Fruit fly (Drosophila melanogaster) whole organism, embryonic: ENCODE data around the gene CG4009.
A peak's percentile ranks its signal among the peaks of the same experiment; 100 is the strongest.

Source experiments
- BEAF-32 ChIP-seq: fragments of 200-800 bp; sonication (Bioruptor generic); optimal IDR thresholded peaks from 3 replicates; lab custom pipeline; 2017; ENCODE audit warnings: missing biosample characterization, missing genetic modification characterization, mild to moderate bottlenecking, moderate library complexity, missing genetic modification reagents
- CG11504 ChIP-seq: fragments of 200-800 bp; sonication (Bioruptor generic); optimal IDR thresholded peaks from 3 replicates; lab custom pipeline; 2019; ENCODE audit warnings: missing biosample characterization, mild to moderate bottlenecking, missing genetic modification characterization, moderate library complexity
- CG11560 ChIP-seq: fragments of 200-800 bp; sonication (Bioruptor generic); IDR thresholded peaks from 3 replicates; pipeline ENCODE4 v1.3.6; 2022; ENCODE audit warnings: missing biosample characterization, missing genetic modification characterization
- CG11723 ChIP-seq: fragments of 200-800 bp; sonication (Bioruptor generic); optimal IDR thresholded peaks from 2 replicates; lab custom pipeline; 2017; ENCODE audit warnings: missing biosample characterization, mild to moderate bottlenecking, missing genetic modification characterization
- CG13775 ChIP-seq: fragments of 200-800 bp; sonication (Bioruptor generic); optimal IDR thresholded peaks from 3 replicates; lab custom pipeline; 2017; ENCODE audit warnings: missing biosample characterization, mild to moderate bottlenecking, missing genetic modification characterization
- CG14014 ChIP-seq: fragments of 200-800 bp; sonication (Bioruptor generic); IDR thresholded peaks from 2 replicates; pipeline ENCODE4 v1.3.6; 2022; ENCODE audit warnings: missing biosample characterization, missing genetic modification characterization
- CG15514 ChIP-seq: fragments of 200-800 bp; sonication (Bioruptor generic); optimal IDR thresholded peaks from 3 replicates; lab custom pipeline; 2017; ENCODE audit warnings: missing biosample characterization, missing genetic modification characterization, mild to moderate bottlenecking, moderate library complexity, missing genetic modification reagents
- CG15601 ChIP-seq: fragments of 200-800 bp; sonication (Bioruptor generic); optimal IDR thresholded peaks from 3 replicates; lab custom pipeline; 2019; ENCODE audit warnings: missing biosample characterization, mild to moderate bottlenecking, missing genetic modification characterization, moderate library complexity
- CG17385 ChIP-seq: fragments of 200-800 bp; sonication (Bioruptor generic); optimal IDR thresholded peaks from 3 replicates; lab custom pipeline; 2018; ENCODE audit warnings: missing biosample characterization, mild to moderate bottlenecking, missing genetic modification characterization
- CG17829 ChIP-seq: fragments of 200-800 bp; optimal IDR thresholded peaks from 2 replicates; lab custom pipeline; 2019; ENCODE audit warnings: missing biosample characterization, mild to moderate bottlenecking, missing genetic modification characterization, moderate library complexity
- CG30431 ChIP-seq: fragments of 200-800 bp; sonication (Bioruptor generic); optimal IDR thresholded peaks from 2 replicates; lab custom pipeline; 2017; ENCODE audit warnings: missing biosample characterization, missing genetic modification characterization
- CG31388 ChIP-seq: fragments of 200-800 bp; sonication (Bioruptor generic); optimal IDR thresholded peaks from 2 replicates; lab custom pipeline; 2016; ENCODE audit warnings: missing biosample characterization, missing genetic modification characterization
- CG32767 ChIP-seq: fragments of 200-800 bp; sonication (Bioruptor generic); IDR thresholded peaks from 2 replicates; pipeline ENCODE4 v1.3.6; 2022; ENCODE audit warnings: missing biosample characterization, missing genetic modification characterization
- CG33213 ChIP-seq: fragments of 200-800 bp; sonication (Bioruptor generic); optimal IDR thresholded peaks from 3 replicates; lab custom pipeline; 2016; ENCODE audit warnings: missing biosample characterization, missing genetic modification characterization
- CG4424 ChIP-seq: fragments of 200-800 bp; sonication (Bioruptor generic); optimal IDR thresholded peaks from 3 replicates; lab custom pipeline; 2016; ENCODE audit warnings: missing biosample characterization, missing genetic modification characterization
- CG4707 ChIP-seq: fragments of 200-800 bp; sonication (Bioruptor generic); optimal IDR thresholded peaks from 2 replicates; lab custom pipeline; 2018; ENCODE audit warnings: missing biosample characterization, mild to moderate bottlenecking, missing genetic modification characterization, moderate library complexity
- CG8089 ChIP-seq: fragments of 200-800 bp; sonication (Bioruptor generic); optimal IDR thresholded peaks from 3 replicates; lab custom pipeline; 2016; ENCODE audit warnings: missing biosample characterization, missing genetic modification characterization
- CG9215 ChIP-seq: fragments of 200-800 bp; sonication (Bioruptor generic); IDR thresholded peaks from 2 replicates; pipeline ENCODE4 v1.3.6; 2022; ENCODE audit warnings: missing biosample characterization, missing genetic modification characterization
- CG9727 ChIP-seq: fragments of 200-800 bp; sonication (Bioruptor generic); optimal IDR thresholded peaks from 3 replicates; lab custom pipeline; 2017; ENCODE audit warnings: missing biosample characterization, mild to moderate bottlenecking, missing genetic modification characterization
- Chrac-16 ChIP-seq: fragments of 200-800 bp; sonication (Bioruptor generic); optimal IDR thresholded peaks from 3 replicates; lab custom pipeline; 2016; ENCODE audit warnings: missing biosample characterization, missing genetic modification characterization
- D19B ChIP-seq: fragments of 200-800 bp; sonication (Bioruptor generic); optimal IDR thresholded peaks from 2 replicates; lab custom pipeline; 2017; ENCODE audit warnings: missing biosample characterization, mild to moderate bottlenecking, missing genetic modification characterization
- Gsc ChIP-seq: fragments of 200-800 bp; sonication (Bioruptor generic); IDR thresholded peaks from 2 replicates; pipeline ENCODE4 v1.3.6; 2022; ENCODE audit warnings: missing biosample characterization, missing genetic modification characterization
- HHEX ChIP-seq: fragments of 200-800 bp; sonication (Bioruptor generic); optimal IDR thresholded peaks from 3 replicates; lab custom pipeline; 2017; ENCODE audit warnings: missing biosample characterization, mild to moderate bottlenecking, missing genetic modification characterization, missing genetic modification reagents
- Kr ChIP-seq: fragments of 200-800 bp; sonication (Bioruptor generic); optimal IDR thresholded peaks from 2 replicates; lab custom pipeline; 2017; ENCODE audit warnings: missing biosample characterization, mild to moderate bottlenecking, missing genetic modification characterization
- Meics ChIP-seq: fragments of 200-800 bp; sonication (Bioruptor generic); optimal IDR thresholded peaks from 2 replicates; lab custom pipeline; 2017; ENCODE audit warnings: missing biosample characterization, mild to moderate bottlenecking, missing genetic modification characterization
- Side ChIP-seq: fragments of 200-800 bp; sonication (Bioruptor generic); optimal IDR thresholded peaks from 2 replicates; lab custom pipeline; 2016; ENCODE audit warnings: missing biosample characterization, missing genetic modification characterization
- ara ChIP-seq: fragments of 200-800 bp; sonication (Bioruptor generic); IDR thresholded peaks from 2 replicates; pipeline ENCODE4 v1.3.6; 2022; ENCODE audit warnings: missing biosample characterization, missing genetic modification characterization
- bowl ChIP-seq: fragments of 200-800 bp; sonication (Bioruptor generic); IDR thresholded peaks from 2 replicates; pipeline ENCODE4 v1.3.6; 2022; ENCODE audit warnings: missing biosample characterization, missing genetic modification characterization
- bsh ChIP-seq, 2 experiments: fragments of 200-800 bp; sonication (Bioruptor generic); optimal IDR thresholded peaks; 2 replicates each; lab custom pipeline; 2017 to 2018; ENCODE audit warnings: mild to moderate bottlenecking in 2 of 2, missing biosample characterization in 2 of 2, missing genetic modification characterization in 2 of 2, moderate library complexity in 1 of 2
- btn ChIP-seq: fragments of 200-800 bp; sonication (Bioruptor generic); optimal IDR thresholded peaks from 2 replicates; lab custom pipeline; 2016; ENCODE audit warnings: missing biosample characterization, missing genetic modification characterization
- chinmo ChIP-seq: fragments of 200-800 bp; sonication (Bioruptor generic); IDR thresholded peaks from 4 replicates; pipeline ENCODE4 v1.3.6; 2022; ENCODE audit warnings: missing biosample characterization, missing genetic modification characterization; ENCODE audit not compliant: partially characterized antibody
- chm ChIP-seq: fragments of 200-800 bp; sonication (Bioruptor generic); IDR thresholded peaks from 2 replicates; pipeline ENCODE4 v1.3.6; 2022; ENCODE audit warnings: missing biosample characterization, missing genetic modification characterization
- danr ChIP-seq: fragments of 200-800 bp; sonication (Bioruptor generic); IDR thresholded peaks from 2 replicates; pipeline ENCODE4 v1.3.6; 2022; ENCODE audit warnings: missing biosample characterization, missing genetic modification characterization
- emc ChIP-seq: fragments of 200-800 bp; sonication (Bioruptor generic); optimal IDR thresholded peaks from 2 replicates; lab custom pipeline; 2016; ENCODE audit warnings: missing biosample characterization, missing genetic modification characterization
- fu2 ChIP-seq: fragments of 200-800 bp; sonication (Bioruptor generic); optimal IDR thresholded peaks from 2 replicates; lab custom pipeline; 2016; ENCODE audit warnings: missing biosample characterization, missing genetic modification characterization
- gem ChIP-seq: fragments of 200-800 bp; sonication (Bioruptor generic); optimal IDR thresholded peaks from 2 replicates; lab custom pipeline; 2019; ENCODE audit warnings: missing biosample characterization, mild to moderate bottlenecking, missing genetic modification characterization, moderate library complexity
- nom ChIP-seq: fragments of 200-800 bp; sonication (Bioruptor generic); optimal IDR thresholded peaks from 2 replicates; lab custom pipeline; 2017; ENCODE audit warnings: missing biosample characterization, missing genetic modification characterization, mild to moderate bottlenecking, moderate library complexity, missing genetic modification reagents
- pb ChIP-seq: fragments of 200-800 bp; sonication (Bioruptor generic); optimal IDR thresholded peaks from 3 replicates; lab custom pipeline; 2016; ENCODE audit warnings: missing biosample characterization, missing genetic modification characterization
- pros ChIP-seq: fragments of 200-800 bp; sonication (Bioruptor generic); optimal IDR thresholded peaks from 3 replicates; lab custom pipeline; 2019; ENCODE audit warnings: missing biosample characterization, mild to moderate bottlenecking, missing genetic modification characterization, moderate library complexity
- salm ChIP-seq: fragments of 200-800 bp; sonication (Bioruptor generic); optimal IDR thresholded peaks from 2 replicates; lab custom pipeline; 2018; ENCODE audit warnings: missing biosample characterization, mild to moderate bottlenecking, missing genetic modification characterization
- sc ChIP-seq, 3 experiments: fragments of >200 bp in 2 of 3; fragments of 200-800 bp in 1 of 3; sonication (Bioruptor generic) in 1 of 3; optimal IDR thresholded peaks; 2 replicates in 2 of 3; 3 replicates in 1 of 3; lab custom pipeline; 2017; ENCODE audit warnings: mild to moderate bottlenecking in 1 of 3, missing biosample characterization in 1 of 3, missing genetic modification characterization in 1 of 3, missing genetic modification reagents in 1 of 3
- shn ChIP-seq: fragments of 200-800 bp; sonication (Bioruptor generic); optimal IDR thresholded peaks from 3 replicates; lab custom pipeline; 2016; ENCODE audit warnings: missing biosample characterization, missing genetic modification characterization
- ssp ChIP-seq: fragments of 200-800 bp; sonication (Bioruptor generic); IDR thresholded peaks from 2 replicates; pipeline ENCODE4 v1.3.6; 2022; ENCODE audit warnings: missing biosample characterization, missing genetic modification characterization
- tgo ChIP-seq: fragments of 200-800 bp; sonication (Bioruptor generic); IDR thresholded peaks from 3 replicates; pipeline ENCODE4 v1.3.6; 2022; ENCODE audit warnings: missing biosample characterization, missing genetic modification characterization
- tna ChIP-seq: fragments of 200-800 bp; sonication (Bioruptor generic); IDR thresholded peaks from 2 replicates; pipeline ENCODE4 v1.3.6; 2022; ENCODE audit warnings: missing biosample characterization, missing genetic modification characterization; ENCODE audit not compliant: partially characterized antibody
- tup ChIP-seq: fragments of 200-800 bp; sonication (Bioruptor generic); optimal IDR thresholded peaks from 2 replicates; lab custom pipeline; 2016; ENCODE audit warnings: missing biosample characterization, mild to moderate bottlenecking, missing genetic modification characterization, moderate library complexity
- unc-4 ChIP-seq: fragments of 200-800 bp; sonication (Bioruptor generic); IDR thresholded peaks from 2 replicates; pipeline ENCODE4 v1.3.6; 2022; ENCODE audit warnings: missing biosample characterization, missing genetic modification characterization; ENCODE audit not compliant: partially characterized antibody
- zfh2 ChIP-seq: fragments of 200-800 bp; sonication (Bioruptor generic); optimal IDR thresholded peaks from 2 replicates; lab custom pipeline; 2016; ENCODE audit warnings: missing biosample characterization, missing genetic modification characterization

Gene CG4009

DNA sequence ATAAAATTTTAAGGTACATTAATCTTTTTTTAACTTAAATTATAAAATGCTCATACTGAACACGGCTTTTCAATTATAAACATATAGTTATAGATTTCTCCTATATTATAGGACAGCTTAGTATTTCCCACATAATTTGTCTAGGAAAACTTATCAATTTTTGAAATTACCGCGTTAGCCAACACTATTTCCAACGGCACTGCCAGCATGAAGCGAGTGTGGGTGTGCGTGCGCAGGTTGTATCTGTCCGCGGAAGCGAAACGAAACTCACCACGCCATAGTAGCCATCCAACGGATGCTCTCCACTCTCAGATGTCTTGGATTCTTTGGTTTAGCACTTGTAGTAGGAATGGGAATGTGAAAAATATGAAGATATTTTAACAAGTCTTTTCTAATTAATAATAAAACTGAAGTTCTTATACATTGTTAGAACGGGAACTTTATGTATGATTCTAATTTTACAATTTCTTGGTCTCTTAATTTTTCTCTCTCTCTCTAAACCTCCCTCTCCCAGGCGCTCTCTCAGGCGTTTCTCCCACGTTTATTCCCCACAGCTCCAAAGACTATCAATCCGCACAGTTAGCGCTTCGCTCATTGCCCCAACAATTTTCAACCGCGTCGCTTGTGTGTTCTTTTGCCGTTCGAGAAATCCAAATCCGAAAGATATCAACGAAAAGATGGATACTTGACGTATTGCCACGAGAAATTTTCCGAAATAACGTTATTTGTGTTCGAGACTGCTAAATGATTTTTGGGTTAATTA lies 17.8 kb upstream of the CG4009 start, which contains the start of gene Dad (continued):
- TF ChIP-seq bsh (GFP tag; optimal IDR thresholded peaks at IDR 0.05; lab: Kevin White, UChicago) (peak in 1 of 2 experiments; percentile 23), D19B (GFP tag; lab: Kevin White, UChicago) (no peak), chinmo (GFP tag; lab: Robert Waterston, UW) (0 out of 4 replicates have a peak, but pooled peaks have one; percentile 25), CG30431 (GFP tag; lab: Kevin White, UChicago) (no peak), Chrac-16 (no peak), btn (GFP tag; lab: Kevin White, UChicago) (no peak), ara (GFP tag; lab: Robert Waterston, UW) (0 out of 2 replicates have a peak, but pooled peaks have one; percentile 20), HHEX (no peak), CG32767 (GFP tag; lab: Robert Waterston, UW) (peak; percentile 23; the same call in 1 of the 2 replicates), CG9727 (GFP tag; lab: Kevin White, UChicago) (no peak), CG17385 (GFP tag; lab: Kevin White, UChicago) (peak; percentile 32), gem (tag; lab: Kevin White, UChicago) (peak; percentile 1), CG11504 (tag; lab: Kevin White, UChicago) (no peak), zfh2 (GFP tag; lab: Kevin White, UChicago) (no peak), Gsc (GFP tag; lab: Robert Waterston, UW) (no peak), salm (tag; lab: Kevin White, UChicago) (peak; percentile 30), Kr (GFP tag; lab: Kevin White, UChicago) (no peak), danr (GFP tag; lab: Robert Waterston, UW) (no peak), nom (peak; percentile 69), chm (GFP tag; lab: Robert Waterston, UW) (peak; percentile 83), emc (GFP tag; lab: Kevin White, UChicago) (no peak), CG9215 (GFP tag; lab: Robert Waterston, UW) (peak; percentile 98), CG33213 (GFP tag; lab: Kevin White, UChicago) (no peak), BEAF-32 (peak; percentile 1), CG15514 (peak; percentile 24), CG15601 (peak; percentile 40), ssp (GFP tag; lab: Robert Waterston, UW) (no peak), Meics (GFP tag; lab: Kevin White, UChicago) (no peak), fu2 (GFP tag; lab: Kevin White, UChicago) (no peak), CG4424 (GFP tag; lab: Kevin White, UChicago) (no peak), bowl (GFP tag; lab: Robert Waterston, UW) (no peak), sc (optimal IDR thresholded peaks at IDR 0.05; lab: Kevin White, UChicago) (no peak), sc (GFP tag; optimal IDR thresholded peaks at IDR 0.05; lab: Kevin White, UChicago) (no peak), tna (GFP tag; lab: Robert Waterston, UW) (no peak), CG31388 (no peak), pb (GFP tag; lab: Kevin White, UChicago) (no peak), pros (peak; percentile 58), CG4707 (GFP tag; lab: Kevin White, UChicago) (peak; percentile 29), CG17829 (tag; lab: Kevin White, UChicago) (no peak), CG13775 (GFP tag; lab: Kevin White, UChicago) (peak; percentile 22), tup (GFP tag; lab: Kevin White, UChicago) (no peak), CG8089 (GFP tag; lab: Kevin White, UChicago) (no peak), CG11560 (tag; lab: Robert Waterston, UW) (no peak), shn (no peak), CG14014 (GFP tag; lab: Robert Waterston, UW) (peak; percentile 14; the same call in 1 of the 2 replicates), CG11723 (GFP tag; lab: Kevin White, UChicago) (peak; percentile 9), unc-4 (GFP tag; lab: Robert Waterston, UW) (no peak; the same call in 1 of the 2 replicates), tgo (GFP tag; lab: Robert Waterston, UW) (no peak), Side (GFP tag; lab: Kevin White, UChicago) (peak; percentile 11)
